Fruit fly (Drosophila melanogaster) whole organism, prepupa: ENCODE measurements around the gene m-cup.
A peak's percentile ranks its signal among the peaks of the same experiment; 100 is the strongest.

Experiments
- Blimp-1 ChIP-seq: fragments of 200-800 bp; sonication (Bioruptor generic); optimal IDR thresholded peaks from 3 replicates; lab custom pipeline; 2017; ENCODE audit warnings: missing biosample characterization, missing genetic modification characterization, mild to moderate bottlenecking, moderate library complexity, missing genetic modification reagents
- CG10631 ChIP-seq: fragments of 200-800 bp; sonication (Bioruptor generic); optimal IDR thresholded peaks from 2 replicates; lab custom pipeline; 2016; ENCODE audit warnings: missing biosample characterization, missing genetic modification characterization
- CG10669 ChIP-seq: fragments of 200-800 bp; sonication (Bioruptor generic); optimal IDR thresholded peaks from 3 replicates; lab custom pipeline; 2018; ENCODE audit warnings: missing biosample characterization, mild to moderate bottlenecking, missing genetic modification characterization, moderate library complexity
- CG11294 ChIP-seq: fragments of 200-800 bp; sonication (Bioruptor generic); IDR thresholded peaks from 2 replicates; pipeline ENCODE4 v1.3.6; 2022; ENCODE audit warnings: missing biosample characterization, missing genetic modification characterization
- CG11762 ChIP-seq: fragments of 200-800 bp; sonication (Bioruptor generic); optimal IDR thresholded peaks from 3 replicates; lab custom pipeline; 2016; ENCODE audit warnings: missing biosample characterization, missing genetic modification characterization; ENCODE audit not compliant: insufficient read depth
- CG11902 ChIP-seq: fragments of 200-800 bp; sonication (Bioruptor generic); optimal IDR thresholded peaks from 3 replicates; lab custom pipeline; 2016; ENCODE audit warnings: missing biosample characterization, missing genetic modification characterization
- CG1621 ChIP-seq: fragments of 200-800 bp; sonication (Bioruptor generic); optimal IDR thresholded peaks from 3 replicates; lab custom pipeline; 2018; ENCODE audit warnings: missing biosample characterization, mild to moderate bottlenecking, missing genetic modification characterization
- CG16779 ChIP-seq: fragments of 200-800 bp; sonication (Bioruptor generic); optimal IDR thresholded peaks from 3 replicates; lab custom pipeline; 2017; ENCODE audit warnings: missing biosample characterization, mild to moderate bottlenecking, missing genetic modification characterization
- CG31627 ChIP-seq: fragments of 200-800 bp; sonication (Bioruptor generic); optimal IDR thresholded peaks from 3 replicates; lab custom pipeline; 2016; ENCODE audit warnings: missing biosample characterization, missing genetic modification characterization
- CG32006 ChIP-seq: fragments of 200-800 bp; sonication (Bioruptor generic); optimal IDR thresholded peaks from 3 replicates; lab custom pipeline; 2017; ENCODE audit warnings: missing biosample characterization, mild to moderate bottlenecking, missing genetic modification characterization
- CG34406 ChIP-seq: fragments of 200-800 bp; sonication (Bioruptor generic); optimal IDR thresholded peaks from 3 replicates; lab custom pipeline; 2016; ENCODE audit warnings: missing biosample characterization, missing genetic modification characterization
- CG3919 ChIP-seq: fragments of 200-800 bp; sonication (Bioruptor generic); optimal IDR thresholded peaks from 3 replicates; lab custom pipeline; 2016; ENCODE audit warnings: missing biosample characterization, missing genetic modification characterization
- CG6163 ChIP-seq: fragments of 200-800 bp; sonication (Bioruptor generic); IDR thresholded peaks from 3 replicates; pipeline ENCODE4 v1.3.6; 2022; ENCODE audit warnings: missing biosample characterization, missing genetic modification characterization
- CG6808 ChIP-seq: fragments of 200-800 bp; sonication (Bioruptor generic); optimal IDR thresholded peaks from 3 replicates; lab custom pipeline; 2017; ENCODE audit warnings: missing biosample characterization, missing genetic modification characterization, mild to moderate bottlenecking, moderate library complexity, missing genetic modification reagents
- CG8119 ChIP-seq: fragments of 200-800 bp; sonication (Bioruptor generic); IDR thresholded peaks from 3 replicates; pipeline ENCODE4 v1.3.6; 2022; ENCODE audit warnings: missing biosample characterization, missing genetic modification characterization
- CG8319 ChIP-seq: fragments of 200-800 bp; sonication (Bioruptor generic); optimal IDR thresholded peaks from 3 replicates; lab custom pipeline; 2016; ENCODE audit warnings: missing biosample characterization, missing genetic modification characterization
- CG8632 ChIP-seq: fragments of 200-800 bp; sonication (Bioruptor generic); optimal IDR thresholded peaks from 3 replicates; lab custom pipeline; 2016; ENCODE audit warnings: missing biosample characterization, missing genetic modification characterization
- CG9139 ChIP-seq: fragments of 200-800 bp; sonication (Bioruptor generic); optimal IDR thresholded peaks from 3 replicates; lab custom pipeline; 2017; ENCODE audit warnings: missing biosample characterization, mild to moderate bottlenecking, missing genetic modification characterization
- Eip75B ChIP-seq: fragments of 200-800 bp; sonication (Bioruptor generic); optimal IDR thresholded peaks from 3 replicates; lab custom pipeline; 2016; ENCODE audit warnings: missing biosample characterization, missing genetic modification characterization
- Eip78C ChIP-seq: fragments of 200-800 bp; sonication (Bioruptor generic); peaks from one replicate; lab custom pipeline; 2016; ENCODE audit warnings: missing biosample characterization, missing genetic modification characterization
- Eip93F ChIP-seq: fragments of 200-800 bp; sonication (Bioruptor generic); optimal IDR thresholded peaks from 2 replicates; lab custom pipeline; 2016; ENCODE audit warnings: missing biosample characterization, mild to moderate bottlenecking, missing genetic modification characterization
- Ets21C ChIP-seq: fragments of 200-800 bp; sonication (Bioruptor generic); optimal IDR thresholded peaks from 3 replicates; lab custom pipeline; 2016; ENCODE audit warnings: missing biosample characterization, missing genetic modification characterization
- Ets96B ChIP-seq: fragments of 200-800 bp; optimal IDR thresholded peaks from 2 replicates; lab custom pipeline; 2019; ENCODE audit warnings: missing biosample characterization, mild to moderate bottlenecking, missing genetic modification characterization, moderate library complexity
- Hr38 ChIP-seq: sonication (Bioruptor generic); optimal IDR thresholded peaks from 2 replicates; lab custom pipeline; 2016; ENCODE audit warnings: missing biosample characterization, missing genetic modification characterization
- Hr39 ChIP-seq: fragments of 200-800 bp; sonication (Bioruptor generic); optimal IDR thresholded peaks from 2 replicates; lab custom pipeline; 2016; ENCODE audit warnings: missing biosample characterization, missing genetic modification characterization
- Hr4 ChIP-seq: fragments of 200-800 bp; sonication (Bioruptor generic); optimal IDR thresholded peaks from 3 replicates; lab custom pipeline; 2016; ENCODE audit warnings: missing biosample characterization, missing genetic modification characterization
- Lpt ChIP-seq: fragments of 200-800 bp; sonication (Bioruptor generic); optimal IDR thresholded peaks from 3 replicates; lab custom pipeline; 2016; ENCODE audit warnings: missing biosample characterization, missing genetic modification characterization
- OdsH ChIP-seq: fragments of 200-800 bp; sonication (Bioruptor generic); optimal IDR thresholded peaks from 3 replicates; lab custom pipeline; 2016; ENCODE audit warnings: missing biosample characterization, missing genetic modification characterization
- Smox ChIP-seq: fragments of 200-800 bp; sonication (Bioruptor generic); optimal IDR thresholded peaks from 3 replicates; lab custom pipeline; 2016; ENCODE audit warnings: missing biosample characterization, missing genetic modification characterization
- Sox102F ChIP-seq: fragments of 200-800 bp; sonication (Bioruptor generic); optimal IDR thresholded peaks from 2 replicates; lab custom pipeline; 2016; ENCODE audit warnings: missing biosample characterization, mild to moderate bottlenecking, missing genetic modification characterization
- Sox14 ChIP-seq: fragments of 200-800 bp; sonication (Bioruptor generic); optimal IDR thresholded peaks from 3 replicates; lab custom pipeline; 2016; ENCODE audit warnings: missing biosample characterization, missing genetic modification characterization
- Sox15 ChIP-seq: fragments of 200-800 bp; sonication (Bioruptor generic); optimal IDR thresholded peaks from 3 replicates; lab custom pipeline; 2016; ENCODE audit warnings: missing biosample characterization, missing genetic modification characterization
- achi ChIP-seq: fragments of 200-800 bp; sonication (Bioruptor generic); optimal IDR thresholded peaks from 3 replicates; lab custom pipeline; 2016; ENCODE audit warnings: missing biosample characterization, missing genetic modification characterization
- cyc ChIP-seq: fragments of 200-800 bp; sonication (Bioruptor generic); optimal IDR thresholded peaks from 3 replicates; lab custom pipeline; 2016; ENCODE audit warnings: missing biosample characterization, missing genetic modification characterization
- dac ChIP-seq: fragments of 200-800 bp; sonication (Bioruptor generic); optimal IDR thresholded peaks from 2 replicates; lab custom pipeline; 2017; ENCODE audit warnings: missing biosample characterization, mild to moderate bottlenecking, missing genetic modification characterization
- esn ChIP-seq: fragments of 200-800 bp; sonication (Bioruptor generic); optimal IDR thresholded peaks from 2 replicates; lab custom pipeline; 2016; ENCODE audit warnings: missing biosample characterization, mild to moderate bottlenecking, missing genetic modification characterization, moderate library complexity
- fd59A ChIP-seq: fragments of 200-800 bp; sonication (Bioruptor generic); optimal IDR thresholded peaks from 2 replicates; lab custom pipeline; 2017; ENCODE audit warnings: missing biosample characterization, mild to moderate bottlenecking, missing genetic modification characterization, missing genetic modification reagents
- fd85E ChIP-seq: fragments of 200-800 bp; sonication (Bioruptor generic); optimal IDR thresholded peaks from 3 replicates; lab custom pipeline; 2016; ENCODE audit warnings: missing biosample characterization, missing genetic modification characterization
- lz ChIP-seq: fragments of 200-800 bp; sonication (Bioruptor generic); optimal IDR thresholded peaks from 3 replicates; lab custom pipeline; 2016; ENCODE audit warnings: missing biosample characterization, missing genetic modification characterization
- net ChIP-seq: fragments of 200-800 bp; sonication (Bioruptor generic); optimal IDR thresholded peaks from 3 replicates; lab custom pipeline; 2016; ENCODE audit warnings: missing biosample characterization, missing genetic modification characterization
- pdm3 ChIP-seq: fragments of 200-800 bp; sonication (Bioruptor generic); optimal IDR thresholded peaks from 3 replicates; lab custom pipeline; 2016; ENCODE audit warnings: missing biosample characterization, missing genetic modification characterization
- spab ChIP-seq: fragments of 200-800 bp; sonication (Bioruptor generic); optimal IDR thresholded peaks from 2 replicates; lab custom pipeline; 2017; ENCODE audit warnings: missing biosample characterization, mild to moderate bottlenecking, missing genetic modification characterization, missing genetic modification reagents
- ss ChIP-seq, 2 experiments: fragments of 200-800 bp; sonication (Bioruptor generic); optimal IDR thresholded peaks; 2 replicates in 1 of 2; 3 replicates in 1 of 2; lab custom pipeline; 2017 to 2018; ENCODE audit warnings: mild to moderate bottlenecking in 2 of 2, missing biosample characterization in 2 of 2, missing genetic modification characterization in 2 of 2, moderate library complexity in 1 of 2
- svp ChIP-seq: fragments of 200-800 bp; sonication (Bioruptor generic); peaks from one replicate; lab custom pipeline; 2016; ENCODE audit warnings: missing biosample characterization, missing genetic modification characterization
- vri ChIP-seq: fragments of 200-800 bp; sonication (Bioruptor generic); optimal IDR thresholded peaks from 3 replicates; lab custom pipeline; 2016; ENCODE audit warnings: missing biosample characterization, mild to moderate bottlenecking, missing genetic modification characterization

Gene m-cup

dm6 chr3R:17149080-17149746 is at the start of gene m-cup, which contains the start of gene Det:
Gene m-cup, minus strand, starts transcription at chr3R:17149412.
Gene Det, plus strand, starts transcription at chr3R:17149667.
- peak; percentile 26 for TF ChIP-seq Ets21C (GFP tag; lab: Kevin White, UChicago)
- TF ChIP-seq Sox14 (GFP tag; lab: Kevin White, UChicago), result peak; percentile 20
- 0 out of 3 replicates have a peak, but pooled peaks have one; percentile 13 for TF ChIP-seq CG6163 (GFP tag; lab: Robert Waterston, UW)
- peak; percentile 74 for TF ChIP-seq Eip78C (GFP tag; lab: Kevin White, UChicago)
- peak; percentile 21 for TF ChIP-seq cyc (GFP tag; lab: Kevin White, UChicago)
- TF ChIP-seq Blimp-1 (GFP tag; lab: Kevin White, UChicago), result no peak
- TF ChIP-seq Smox (GFP tag; lab: Kevin White, UChicago), result peak; percentile 10
- peak; percentile 11 for TF ChIP-seq pdm3 (GFP tag; lab: Kevin White, UChicago)
- TF ChIP-seq CG11762 (GFP tag; lab: Kevin White, UChicago), result no peak
- TF ChIP-seq CG3919 (GFP tag; lab: Kevin White, UChicago), result peak; percentile 29
- no peak for TF ChIP-seq CG16779
- TF ChIP-seq vri (GFP tag; lab: Kevin White, UChicago), result no peak
- peak; percentile 0 for TF ChIP-seq net
- peak; percentile 15 for TF ChIP-seq CG31627 (GFP tag; lab: Kevin White, UChicago)
- peak; percentile 27 for TF ChIP-seq Hr39
- TF ChIP-seq CG8119 (GFP tag; lab: Robert Waterston, UW), result 0 out of 3 replicates have a peak, but pooled peaks have one; percentile 30
- TF ChIP-seq, all 60 proteins: peak for 12

- no peak for TF ChIP-seq Ets96B (tag; lab: Kevin White, UChicago)
- no peak for TF ChIP-seq CG3919 (GFP tag; lab: Kevin White, UChicago)
- TF ChIP-seq fd85E (GFP tag; lab: Kevin White, UChicago), result no peak
- no peak for TF ChIP-seq CG11294 (GFP tag; lab: Robert Waterston, UW)
These were observed 48.4 kb upstream of the m-cup start for dm6 chr3R:17197599-17197998.

- no peak for TF ChIP-seq CG6163 (GFP tag; lab: Robert Waterston, UW)
- no peak for TF ChIP-seq vri (GFP tag; lab: Kevin White, UChicago)
- no peak for TF ChIP-seq Hr4 (GFP tag; lab: Kevin White, UChicago)
- TF ChIP-seq CG31627 (GFP tag; lab: Kevin White, UChicago), result no peak
- no peak for TF ChIP-seq pdm3 (GFP tag; lab: Kevin White, UChicago)
- peak; percentile 30 for TF ChIP-seq CG1621 (tag; lab: Kevin White, UChicago)
- no peak for TF ChIP-seq Eip75B (GFP tag; lab: Kevin White, UChicago)
- TF ChIP-seq Hr39, result no peak
- peak; percentile 23 for TF ChIP-seq spab (GFP tag; lab: Kevin White, UChicago)
- peak; percentile 30 for TF ChIP-seq CG6808
- TF ChIP-seq svp (GFP tag; lab: Kevin White, UChicago), result peak; percentile 1
- TF ChIP-seq Hr38, result no peak
- no peak for TF ChIP-seq CG8632 (GFP tag; lab: Kevin White, UChicago)
- TF ChIP-seq lz (GFP tag; lab: Kevin White, UChicago), result no peak
- TF ChIP-seq CG9139, result no peak
- TF ChIP-seq Sox15 (GFP tag; lab: Kevin White, UChicago), result no peak
- TF ChIP-seq fd59A (GFP tag; lab: Kevin White, UChicago), result no peak
- TF ChIP-seq Smox (GFP tag; lab: Kevin White, UChicago), result no peak
- no peak for TF ChIP-seq fd85E (GFP tag; lab: Kevin White, UChicago)
- peak; percentile 36 for TF ChIP-seq CG10669 (GFP tag; lab: Kevin White, UChicago)
- no peak for TF ChIP-seq achi (GFP tag; lab: Kevin White, UChicago)
- no peak for TF ChIP-seq Sox14 (GFP tag; lab: Kevin White, UChicago)
- no peak for TF ChIP-seq Lpt
- no peak for TF ChIP-seq CG32006
- no peak for TF ChIP-seq esn (GFP tag; lab: Kevin White, UChicago)
- peak; percentile 31 for TF ChIP-seq Ets96B (tag; lab: Kevin White, UChicago)
- no peak for TF ChIP-seq CG10631 (GFP tag; lab: Kevin White, UChicago)
- TF ChIP-seq CG8119 (GFP tag; lab: Robert Waterston, UW), result no peak
- no peak for TF ChIP-seq Eip93F (GFP tag; lab: Kevin White, UChicago)
- TF ChIP-seq dac (GFP tag; lab: Kevin White, UChicago), result no peak
- TF ChIP-seq OdsH, result peak; percentile 0
- no peak for TF ChIP-seq CG34406 (GFP tag; lab: Kevin White, UChicago)
- no peak for TF ChIP-seq ss (GFP tag; optimal IDR thresholded peaks at IDR 0.05; lab: Kevin White, UChicago)
- no peak for TF ChIP-seq cyc (GFP tag; lab: Kevin White, UChicago)
- no peak for TF ChIP-seq CG11902
- no peak for TF ChIP-seq CG8319 (GFP tag; lab: Kevin White, UChicago)
- TF ChIP-seq Sox102F (GFP tag; lab: Kevin White, UChicago), result no peak
These were observed 44.4 kb upstream of the m-cup start for dm6 chr3R:17193657-17194056.
